Worm (Caenorhabditis elegans): ENCODE results near the gene swip-10.

Gene swip-10

ce11 chrX:2070418-2070996 lies 47.6 kb downstream of the swip-10 start, which contains the start of gene acl-4:
Gene acl-4 (minus strand): TSS chrX:2070444.
- peak; percentile 29 for TF ChIP-seq somi-1 (GFP tag; optimal IDR thresholded peaks at IDR 0.05)
- TF ChIP-seq nhr-80 (tag; optimal IDR thresholded peaks at IDR 0.05), result peak; percentile 75
- TF ChIP-seq K11D2.4 (GFP tag; IDR thresholded peaks at IDR 0.05), result peak; percentile 19; the same call in 1 of the 2 replicates
- no peak for TF ChIP-seq hrde-1 (tag; optimal IDR thresholded peaks at IDR 0.05; ENCODE audit: borderline replicate concordance)
- no peak for TF ChIP-seq F57A8.1 (GFP tag; optimal IDR thresholded peaks at IDR 0.05)
- TF ChIP-seq Y53G8AR.9 (GFP tag; conservative IDR thresholded peaks at IDR 0.05), result no peak
- TF ChIP-seq sdz-38 (tag; optimal IDR thresholded peaks at IDR 0.05), result no peak
- TF ChIP-seq athp-1 (tag; optimal IDR thresholded peaks at IDR 0.05), result no peak
- no peak for TF ChIP-seq akir-1 (GFP tag; optimal IDR thresholded peaks at IDR 0.05)
- peak; percentile 32 for TF ChIP-seq unc-62 (GFP tag; optimal IDR thresholded peaks at IDR 0.05)
- TF ChIP-seq B0261.1 (tag; optimal IDR thresholded peaks at IDR 0.05), result no peak
- TF ChIP-seq gei-17 (GFP tag; optimal IDR thresholded peaks at IDR 0.05), result no peak
- no peak for TF ChIP-seq hlh-26 (GFP tag; conservative IDR thresholded peaks at IDR 0.05)
- peak; percentile 24 for TF ChIP-seq ztf-26 (tag; optimal IDR thresholded peaks at IDR 0.05)
- no peak for TF ChIP-seq nhr-120 (GFP tag; IDR thresholded peaks at IDR 0.05)
- no peak for TF ChIP-seq Y53F4B.3 (GFP tag; IDR thresholded peaks at IDR 0.05)
- TF ChIP-seq F52B5.7 (tag; optimal IDR thresholded peaks at IDR 0.05), result no peak
- no peak for TF ChIP-seq ceh-100 (GFP tag; IDR thresholded peaks at IDR 0.05)
- no peak for TF ChIP-seq tbx-9 (tag; optimal IDR thresholded peaks at IDR 0.05; ENCODE audit: borderline replicate concordance)
- TF ChIP-seq hmg-20 (GFP tag; IDR thresholded peaks at IDR 0.05), result no peak
- TF ChIP-seq egl-44 (GFP tag; IDR thresholded peaks at IDR 0.05), result no peak
- TF ChIP-seq bed-1 (GFP tag; IDR thresholded peaks at IDR 0.05), result no peak
- no peak for TF ChIP-seq die-1 (tag; optimal IDR thresholded peaks at IDR 0.05)
- TF ChIP-seq ets-4 (GFP tag; optimal IDR thresholded peaks at IDR 0.05), result no peak
- TF ChIP-seq F22D6.2 (tag; optimal IDR thresholded peaks at IDR 0.05), result no peak
- TF ChIP-seq F49E8.2 (tag; optimal IDR thresholded peaks at IDR 0.05; ENCODE audit: insufficient read depth), result no peak
- no peak for TF ChIP-seq lin-26 (GFP tag; IDR thresholded peaks at IDR 0.05)
- no peak for TF ChIP-seq mes-4 (tag; optimal IDR thresholded peaks at IDR 0.05)
- TF ChIP-seq mxl-1 (tag; optimal IDR thresholded peaks at IDR 0.05), result no peak
- TF ChIP-seq ztf-18 (tag; optimal IDR thresholded peaks at IDR 0.05), result no peak
- TF ChIP-seq cebp-1 (GFP tag; IDR thresholded peaks at IDR 0.05), result no peak
- TF ChIP-seq cebp-1 (tag; optimal IDR thresholded peaks at IDR 0.05), result peak; percentile 42
- TF ChIP-seq lir-1 (GFP tag; conservative IDR thresholded peaks at IDR 0.05), result no peak
- TF ChIP-seq attf-6 (GFP tag; IDR thresholded peaks at IDR 0.05), result no peak
- no peak for TF ChIP-seq mel-28 (tag; optimal IDR thresholded peaks at IDR 0.05; ENCODE audit: borderline replicate concordance)
- peak; percentile 36 for TF ChIP-seq atf-7 (tag; optimal IDR thresholded peaks at IDR 0.05)
- TF ChIP-seq T26A5.8 (tag; optimal IDR thresholded peaks at IDR 0.05), result no peak

ce11 chrX:2068294-2068693 lies 49.8 kb downstream of the swip-10 start:
- TF ChIP-seq cebp-1 (GFP tag; IDR thresholded peaks at IDR 0.05) (no peak), cebp-1 (tag; optimal IDR thresholded peaks at IDR 0.05) (peak; percentile 12), nhr-80 (tag; optimal IDR thresholded peaks at IDR 0.05) (peak; percentile 29), nhr-90 (tag; optimal IDR thresholded peaks at IDR 0.05) (no peak)

ce11 chrX:2064730-2065129 lies 53.3 kb downstream of the swip-10 start, which contains the start of gene F49H12.7:
Gene F49H12.7 (plus strand): TSS chrX:2065030.
- TF ChIP-seq ztf-22 (GFP tag; optimal IDR thresholded peaks at IDR 0.05) (no peak), rpc-1 (optimal IDR thresholded peaks at IDR 0.05) (no peak), rpc-1 (tag; optimal IDR thresholded peaks at IDR 0.05) (no peak), Y53G8AR.9 (GFP tag; conservative IDR thresholded peaks at IDR 0.05) (no peak), aptf-2 (GFP tag; conservative IDR thresholded peaks at IDR 0.05) (no peak), ZK185.1 (tag; optimal IDR thresholded peaks at IDR 0.05; ENCODE audit: poor library complexity, severe bottlenecking) (no peak), atf-7 (tag; optimal IDR thresholded peaks at IDR 0.05) (no peak), die-1 (tag; optimal IDR thresholded peaks at IDR 0.05) (no peak), ekl-4 (GFP tag; IDR thresholded peaks at IDR 0.05) (no peak), B0336.3 (GFP tag; IDR thresholded peaks at IDR 0.05) (no peak), nfyb-1 (GFP tag; IDR thresholded peaks at IDR 0.05) (no peak), mes-4 (tag; optimal IDR thresholded peaks at IDR 0.05) (no peak), let-607 (tag; optimal IDR thresholded peaks at IDR 0.05) (no peak), ceh-91 (GFP tag; IDR thresholded peaks at IDR 0.05) (no peak)
